Fruit fly (Drosophila melanogaster) whole organism, embryonic: ENCODE data around the gene Hsdl2.

Source experiments
- Awh ChIP-seq: fragments of 200-800 bp; sonication (Bioruptor generic); IDR thresholded peaks from 2 replicates; pipeline ENCODE4, ENCODE4 v1.3.6; 2022; ENCODE audit warnings: missing biosample characterization, missing genetic modification characterization
- B-H2 ChIP-seq: fragments of 200-800 bp; sonication (Bioruptor generic); optimal IDR thresholded peaks from 2 replicates; lab custom pipeline; 2018; ENCODE audit warnings: missing biosample characterization, mild to moderate bottlenecking, missing genetic modification characterization
- CG10321 ChIP-seq: fragments of 200-800 bp; sonication (Bioruptor generic); IDR thresholded peaks from 2 replicates; pipeline ENCODE4 v1.3.6; 2022; ENCODE audit warnings: missing biosample characterization, missing genetic modification characterization
- CG10462 ChIP-seq: fragments of 200-800 bp; sonication (Bioruptor generic); optimal IDR thresholded peaks from 2 replicates; lab custom pipeline; 2016; ENCODE audit warnings: missing biosample characterization, missing genetic modification characterization
- CG12155 ChIP-seq: fragments of 200-800 bp; sonication (Bioruptor generic); optimal IDR thresholded peaks from 3 replicates; lab custom pipeline; 2016; ENCODE audit warnings: missing biosample characterization, missing genetic modification characterization
- CG12769 ChIP-seq: fragments of 200-800 bp; sonication (Bioruptor generic); optimal IDR thresholded peaks from 2 replicates; lab custom pipeline; 2019; ENCODE audit warnings: missing biosample characterization, mild to moderate bottlenecking, missing genetic modification characterization, moderate library complexity
- CG13624 ChIP-seq: fragments of 200-800 bp; sonication (Bioruptor generic); optimal IDR thresholded peaks from 2 replicates; lab custom pipeline; 2016; ENCODE audit warnings: missing biosample characterization, missing genetic modification characterization
- CG15011 ChIP-seq: fragments of 200-800 bp; sonication (Bioruptor generic); optimal IDR thresholded peaks from 3 replicates; lab custom pipeline; 2018; ENCODE audit warnings: missing biosample characterization, mild to moderate bottlenecking, missing genetic modification characterization
- CG15696 ChIP-seq: fragments of 200-800 bp; sonication (Bioruptor generic); optimal IDR thresholded peaks from 2 replicates; lab custom pipeline; 2019; ENCODE audit warnings: missing biosample characterization, mild to moderate bottlenecking, missing genetic modification characterization, moderate library complexity
- CG1603 ChIP-seq: fragments of 200-800 bp; sonication (Bioruptor generic); optimal IDR thresholded peaks from 2 replicates; lab custom pipeline; 2019; ENCODE audit warnings: missing biosample characterization, mild to moderate bottlenecking, missing genetic modification characterization, moderate library complexity
- CG17186 ChIP-seq: fragments of 200-800 bp; sonication (Bioruptor generic); optimal IDR thresholded peaks from 3 replicates; lab custom pipeline; 2017; ENCODE audit warnings: missing biosample characterization, missing genetic modification reagents, missing genetic modification characterization
- CG17361 ChIP-seq: fragments of 200-800 bp; sonication (Bioruptor generic); IDR thresholded peaks from 3 replicates; pipeline ENCODE4 v1.3.6; 2022; ENCODE audit warnings: missing biosample characterization, missing genetic modification characterization
- CG17385 ChIP-seq: fragments of 200-800 bp; sonication (Bioruptor generic); optimal IDR thresholded peaks from 3 replicates; lab custom pipeline; 2018; ENCODE audit warnings: missing biosample characterization, mild to moderate bottlenecking, missing genetic modification characterization
- CG17568 ChIP-seq: fragments of 200-800 bp; sonication (Bioruptor generic); optimal IDR thresholded peaks from 2 replicates; lab custom pipeline; 2018; ENCODE audit warnings: missing biosample characterization, mild to moderate bottlenecking, missing genetic modification characterization, moderate library complexity
- CG2202 ChIP-seq: fragments of 200-800 bp; sonication (Bioruptor generic); optimal IDR thresholded peaks from 2 replicates; lab custom pipeline; 2018; ENCODE audit warnings: missing biosample characterization, mild to moderate bottlenecking, missing genetic modification characterization
- CG2875 ChIP-seq: fragments of 200-800 bp; sonication (Bioruptor generic); optimal IDR thresholded peaks from 2 replicates; lab custom pipeline; 2017; ENCODE audit warnings: missing biosample characterization, mild to moderate bottlenecking, missing genetic modification characterization, missing genetic modification reagents
- CG33213 ChIP-seq: fragments of 200-800 bp; sonication (Bioruptor generic); optimal IDR thresholded peaks from 3 replicates; lab custom pipeline; 2016; ENCODE audit warnings: missing biosample characterization, missing genetic modification characterization
- CG3407 ChIP-seq: fragments of 200-800 bp; sonication (Bioruptor generic); optimal IDR thresholded peaks from 2 replicates; lab custom pipeline; 2018; ENCODE audit warnings: missing biosample characterization, mild to moderate bottlenecking, missing genetic modification characterization
- CG3995 ChIP-seq: fragments of 200-800 bp; sonication (Bioruptor generic); optimal IDR thresholded peaks from 3 replicates; lab custom pipeline; 2016; ENCODE audit warnings: missing biosample characterization, missing genetic modification characterization
- CG8765 ChIP-seq: fragments of 200-800 bp; sonication (Bioruptor generic); IDR thresholded peaks from 2 replicates; pipeline ENCODE4 v1.3.6; 2022; ENCODE audit warnings: missing biosample characterization, missing genetic modification characterization
- CG9215 ChIP-seq: fragments of 200-800 bp; sonication (Bioruptor generic); IDR thresholded peaks from 2 replicates; pipeline ENCODE4 v1.3.6; 2022; ENCODE audit warnings: missing biosample characterization, missing genetic modification characterization
- CHES-1-like ChIP-seq: fragments of 200-800 bp; sonication (Bioruptor generic); optimal IDR thresholded peaks from 2 replicates; lab custom pipeline; 2016; ENCODE audit warnings: missing biosample characterization, missing genetic modification characterization
- Dbx ChIP-seq: fragments of 200-800 bp; sonication (Bioruptor generic); IDR thresholded peaks from 3 replicates; pipeline ENCODE4 v1.3.6; 2022; ENCODE audit warnings: missing biosample characterization, missing genetic modification characterization
- Dek ChIP-seq: fragments of 200-800 bp; sonication (Bioruptor generic); optimal IDR thresholded peaks from 3 replicates; lab custom pipeline; 2019; ENCODE audit warnings: missing biosample characterization, mild to moderate bottlenecking, missing genetic modification characterization, moderate library complexity
- Doc2 ChIP-seq: fragments of 200-800 bp; sonication (Bioruptor generic); IDR thresholded peaks from 2 replicates; pipeline ENCODE4 v1.3.6; 2022; ENCODE audit warnings: missing biosample characterization, missing genetic modification characterization
- E2f1 ChIP-seq: fragments of 200-800 bp; sonication (Bioruptor generic); IDR thresholded peaks from 2 replicates; pipeline ENCODE4 v1.3.6; 2022; ENCODE audit warnings: missing biosample characterization, missing genetic modification characterization
- MESR4 ChIP-seq: fragments of 200-800 bp; sonication (Bioruptor generic); optimal IDR thresholded peaks from 2 replicates; lab custom pipeline; 2018; ENCODE audit warnings: missing biosample characterization, mild to moderate bottlenecking, missing genetic modification characterization, moderate library complexity
- NK7.1 ChIP-seq: fragments of 200-800 bp; sonication (Bioruptor generic); optimal IDR thresholded peaks from 3 replicates; lab custom pipeline; 2016; ENCODE audit warnings: missing biosample characterization, missing genetic modification characterization
- Six4 ChIP-seq: fragments of 200-800 bp; sonication (Bioruptor generic); optimal IDR thresholded peaks from 2 replicates; lab custom pipeline; 2016; ENCODE audit warnings: missing biosample characterization, missing genetic modification characterization
- TFAM ChIP-seq: fragments of 200-800 bp; sonication (Bioruptor generic); optimal IDR thresholded peaks from 2 replicates; lab custom pipeline; 2017; ENCODE audit warnings: missing biosample characterization, missing genetic modification characterization, inconsistent platforms
- chn ChIP-seq: fragments of 200-800 bp; sonication (Bioruptor generic); optimal IDR thresholded peaks from 2 replicates; lab custom pipeline; 2016; ENCODE audit warnings: missing biosample characterization, missing genetic modification characterization
- corto ChIP-seq: fragments of 200-800 bp; sonication (Bioruptor generic); optimal IDR thresholded peaks from 2 replicates; lab custom pipeline; 2016; ENCODE audit warnings: missing biosample characterization, mild to moderate bottlenecking, missing genetic modification characterization, moderate library complexity
- crc ChIP-seq: fragments of 200-800 bp; sonication (Bioruptor generic); optimal IDR thresholded peaks from 2 replicates; lab custom pipeline; 2016; ENCODE audit warnings: missing biosample characterization, missing genetic modification characterization
- cwo ChIP-seq: fragments of 200-800 bp; sonication (Bioruptor generic); optimal IDR thresholded peaks from 3 replicates; lab custom pipeline; 2017; ENCODE audit warnings: missing biosample characterization, missing genetic modification characterization, mild to moderate bottlenecking, moderate library complexity, missing genetic modification reagents
- disco-r ChIP-seq: fragments of 200-800 bp; sonication (Bioruptor generic); optimal IDR thresholded peaks from 2 replicates; lab custom pipeline; 2016; ENCODE audit warnings: missing biosample characterization, missing genetic modification characterization
- dpn ChIP-seq, 2 experiments: fragments of 200-800 bp; sonication (Bioruptor generic); optimal IDR thresholded peaks; 3 replicates each; lab custom pipeline; 2016; ENCODE audit warnings: missing biosample characterization in 2 of 2, missing genetic modification characterization in 2 of 2
- gsb-n ChIP-seq: fragments of 200-800 bp; sonication (Bioruptor generic); optimal IDR thresholded peaks from 3 replicates; lab custom pipeline; 2018; ENCODE audit warnings: missing biosample characterization, mild to moderate bottlenecking, missing genetic modification characterization
- gt ChIP-seq: fragments of 200-800 bp; sonication (Bioruptor generic); IDR thresholded peaks from 2 replicates; pipeline ENCODE4 v1.3.6; 2022; ENCODE audit warnings: missing biosample characterization, missing genetic modification characterization
- inv ChIP-seq: fragments of 200-800 bp; sonication (Bioruptor generic); IDR thresholded peaks from 2 replicates; pipeline ENCODE4 v1.3.6; 2022; ENCODE audit warnings: missing biosample characterization, missing genetic modification characterization; ENCODE audit not compliant: partially characterized antibody
- jumu ChIP-seq: fragments of 200-800 bp; sonication (Bioruptor generic); optimal IDR thresholded peaks from 3 replicates; lab custom pipeline; 2016; ENCODE audit warnings: missing biosample characterization, missing genetic modification characterization
- pb ChIP-seq: fragments of 200-800 bp; sonication (Bioruptor generic); optimal IDR thresholded peaks from 3 replicates; lab custom pipeline; 2016; ENCODE audit warnings: missing biosample characterization, missing genetic modification characterization
- pzg ChIP-seq: fragments of 200-800 bp; sonication (Bioruptor generic); optimal IDR thresholded peaks from 3 replicates; lab custom pipeline; 2018; ENCODE audit warnings: missing biosample characterization, mild to moderate bottlenecking, missing genetic modification characterization, moderate library complexity
- rib ChIP-seq: fragments of 200-800 bp; sonication (Bioruptor generic); IDR thresholded peaks from 2 replicates; pipeline ENCODE4 v1.3.6; 2022; ENCODE audit warnings: missing biosample characterization, missing genetic modification characterization
- salm ChIP-seq: fragments of 200-800 bp; sonication (Bioruptor generic); optimal IDR thresholded peaks from 2 replicates; lab custom pipeline; 2018; ENCODE audit warnings: missing biosample characterization, mild to moderate bottlenecking, missing genetic modification characterization
- scrt ChIP-seq: fragments of 200-800 bp; sonication (Bioruptor generic); optimal IDR thresholded peaks from 2 replicates; lab custom pipeline; 2018; ENCODE audit warnings: missing biosample characterization, mild to moderate bottlenecking, missing genetic modification characterization, moderate library complexity
- sim ChIP-seq: fragments of 200-800 bp; sonication (Bioruptor generic); IDR thresholded peaks from 2 replicates; pipeline ENCODE4 v1.3.6; 2022; ENCODE audit warnings: missing biosample characterization, missing genetic modification characterization
- so ChIP-seq: fragments of 200-800 bp; sonication (Bioruptor generic); IDR thresholded peaks from 3 replicates; pipeline ENCODE4 v1.3.6; 2022; ENCODE audit warnings: missing biosample characterization, missing genetic modification characterization
- tio ChIP-seq: fragments of 200-800 bp; sonication (Bioruptor generic); optimal IDR thresholded peaks from 2 replicates; lab custom pipeline; 2017; ENCODE audit warnings: missing biosample characterization, missing genetic modification characterization, inconsistent platforms
- tll ChIP-seq, 2 experiments: fragments of 200-800 bp in 1 of 2; fragments of >200 bp in 1 of 2; sonication (Bioruptor generic) in 1 of 2; optimal IDR thresholded peaks; 2 replicates each; lab custom pipeline; 2017 to 2019; ENCODE audit warnings: missing biosample characterization in 2 of 2, missing genetic modification characterization in 2 of 2, mild to moderate bottlenecking in 1 of 2, moderate library complexity in 1 of 2
- tx ChIP-seq: fragments of 200-800 bp; sonication (Bioruptor generic); optimal IDR thresholded peaks from 2 replicates; lab custom pipeline; 2016; ENCODE audit warnings: missing biosample characterization, missing genetic modification characterization
- zen2 ChIP-seq: fragments of 200-800 bp; sonication (Bioruptor generic); IDR thresholded peaks from 3 replicates; pipeline ENCODE4 v1.3.6; 2022; ENCODE audit warnings: missing biosample characterization, missing genetic modification characterization; ENCODE audit not compliant: partially characterized antibody

Gene Hsdl2

dm6 chr3R:27677174-27677726, at the start of gene Hsdl2 (continued):
- TF ChIP-seq pzg: peak; percentile 71
- no peak for TF ChIP-seq CG8765 (GFP tag; lab: Robert Waterston, UW)
- TF ChIP-seq tll (GFP tag; optimal IDR thresholded peaks at IDR 0.05; lab: Kevin White, UChicago): no peak
- peak; percentile 45 for TF ChIP-seq CG9215 (GFP tag; lab: Robert Waterston, UW)
- no peak for TF ChIP-seq CG2202 (tag; lab: Kevin White, UChicago)
- no peak for TF ChIP-seq CG17385
- no peak for TF ChIP-seq CG17568 (GFP tag; lab: Kevin White, UChicago)
- peak; percentile 38 for TF ChIP-seq CG33213 (GFP tag; lab: Kevin White, UChicago)
- TF ChIP-seq CG10462 (GFP tag; lab: Kevin White, UChicago): no peak
- TF ChIP-seq MESR4 (GFP tag; lab: Kevin White, UChicago): peak; percentile 59
- TF ChIP-seq CG12769 (tag; lab: Kevin White, UChicago): no peak
- no peak for TF ChIP-seq Doc2
- TF ChIP-seq zen2 (GFP tag; lab: Robert Waterston, UW): no peak
- peak; percentile 38 for TF ChIP-seq CHES-1-like (GFP tag; lab: Kevin White, UChicago)
- no peak for TF ChIP-seq CG15696 (tag; lab: Kevin White, UChicago)
- TF ChIP-seq tx (GFP tag; lab: Kevin White, UChicago): no peak
- no peak for TF ChIP-seq crc (GFP tag; lab: Kevin White, UChicago)
- TF ChIP-seq CG2875 (GFP tag; lab: Kevin White, UChicago): no peak
- TF ChIP-seq so: no peak
- no peak for TF ChIP-seq TFAM (GFP tag; lab: Kevin White, UChicago)
- no peak for TF ChIP-seq CG12155 (GFP tag; lab: Kevin White, UChicago)
- TF ChIP-seq CG17361 (GFP tag; lab: Robert Waterston, UW): no peak
- no peak for TF ChIP-seq CG1603
- no peak for TF ChIP-seq salm (tag; lab: Kevin White, UChicago)
- TF ChIP-seq Six4 (GFP tag; lab: Kevin White, UChicago): no peak
- TF ChIP-seq corto (GFP tag; lab: Kevin White, UChicago): no peak
- no peak for TF ChIP-seq sim (GFP tag; lab: Robert Waterston, UW)
- no peak; the same call in 1 of the 2 replicates for TF ChIP-seq E2f1 (GFP tag; lab: Robert Waterston, UW)
- no peak for TF ChIP-seq pb (GFP tag; lab: Kevin White, UChicago)
- TF ChIP-seq inv (GFP tag; lab: Robert Waterston, UW): no peak; the same call in 1 of the 2 replicates
- no peak for TF ChIP-seq gsb-n (tag; lab: Kevin White, UChicago)
- no peak for TF ChIP-seq cwo (GFP tag; lab: Kevin White, UChicago)
- TF ChIP-seq Awh (GFP tag; lab: Robert Waterston, UW): no peak
- no peak for TF ChIP-seq chn (GFP tag; lab: Kevin White, UChicago)
- TF ChIP-seq CG3407 (GFP tag; lab: Kevin White, UChicago): no peak
- peak in 1 of 2 experiments; percentile 29 for TF ChIP-seq dpn (GFP tag; optimal IDR thresholded peaks at IDR 0.05; lab: Kevin White, UChicago)
- TF ChIP-seq CG15011 (GFP tag; lab: Kevin White, UChicago): no peak
- TF ChIP-seq CG3995 (GFP tag; lab: Kevin White, UChicago): peak; percentile 67
- no peak for TF ChIP-seq scrt (GFP tag; lab: Kevin White, UChicago)
- TF ChIP-seq CG10321 (GFP tag; lab: Robert Waterston, UW): no peak
- TF ChIP-seq gt (GFP tag; lab: Robert Waterston, UW): no peak
- no peak for TF ChIP-seq tio (GFP tag; lab: Kevin White, UChicago)
- TF ChIP-seq jumu (GFP tag; lab: Kevin White, UChicago): peak; percentile 17
- no peak for TF ChIP-seq disco-r (GFP tag; lab: Kevin White, UChicago)
- peak; percentile 37 for TF ChIP-seq CG17186
- TF ChIP-seq Dek (tag; lab: Kevin White, UChicago): peak; percentile 11
- no peak for TF ChIP-seq rib
- TF ChIP-seq CG13624 (GFP tag; lab: Kevin White, UChicago): no peak
- no peak for TF ChIP-seq NK7.1 (GFP tag; lab: Kevin White, UChicago)
- TF ChIP-seq Dbx (GFP tag; lab: Robert Waterston, UW): peak; percentile 64; the same call in 2 of the 3 replicates
- TF ChIP-seq B-H2: no peak
